Fruit fly (Drosophila melanogaster) whole organism: Measurements from ENCODE around the gene p53.

Experiments used
- CG8478 ChIP-seq: fragments of >200 bp; optimal IDR thresholded peaks from 2 replicates; lab custom pipeline; 2018; ENCODE audit warnings: inconsistent platforms
- EcR ChIP-seq, 2 experiments: fragments of >200 bp; optimal IDR thresholded peaks; 2 replicates each; lab custom pipeline; 2017; ENCODE audit warnings: missing biosample characterization in 2 of 2, missing genetic modification characterization in 2 of 2, missing genetic modification reagents in 2 of 2
- pan ChIP-seq: fragments of >200 bp; optimal IDR thresholded peaks from 2 replicates; lab custom pipeline; 2017
- psq ChIP-seq: fragments of >200 bp; optimal IDR thresholded peaks from 2 replicates; lab custom pipeline; 2017
- usp ChIP-seq: fragments of >200 bp; optimal IDR thresholded peaks from 2 replicates; lab custom pipeline; 2017; ENCODE audit warnings: missing biosample characterization, missing genetic modification characterization, mixed read lengths

DNA sequence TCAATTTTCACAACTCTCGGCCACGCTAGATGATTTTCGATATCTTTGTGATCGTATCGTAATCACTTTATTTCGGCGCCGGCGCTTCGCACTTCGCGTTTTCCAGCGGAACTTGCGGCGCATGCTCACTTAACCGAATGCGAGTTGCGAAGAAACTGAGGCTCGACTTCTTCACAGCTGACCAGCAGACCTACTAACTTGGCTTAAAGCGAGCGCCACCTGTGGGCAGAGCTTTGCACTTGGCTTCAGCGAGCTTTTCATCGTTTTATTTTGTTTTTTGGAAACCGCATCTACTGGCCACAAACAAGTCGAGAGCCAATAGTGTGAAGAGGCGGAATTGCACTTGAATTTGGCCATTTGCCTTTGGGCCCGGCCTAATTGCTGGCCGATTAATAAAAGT, 43.5 kb downstream of the p53 start, which contains the start of gene CG34375:
- TF ChIP-seq pan (lab: Kevin White, UChicago) (no peak), EcR (GFP tag; optimal IDR thresholded peaks at IDR 0.05; lab: Kevin White, UChicago) (no peak), usp (GFP tag; lab: Kevin White, UChicago) (no peak), CG8478 (lab: Kevin White, UChicago) (no peak), psq (lab: Kevin White, UChicago) (no peak)
